Worm (Caenorhabditis elegans): ENCODE measurements around the gene F52H2.5.

- TF ChIP-seq dmd-4 (tag; optimal IDR thresholded peaks at IDR 0.05; ENCODE audit: borderline replicate concordance) (no peak), ama-1 (optimal IDR thresholded peaks at IDR 0.05) (no peak)
Observed at ce11 chrX:2559399-2559798, 480 bp downstream of the F52H2.5 start.
